Worm (Caenorhabditis elegans): ENCODE data around the gene glb-20.

The glb-20 gene

ce11 chrX:13556066-13556465 is at the start of gene glb-20:
TSS of gene glb-20 (minus strand) at chrX:13556166.
- no peak for TF ChIP-seq ztf-11 (tag; optimal IDR thresholded peaks at IDR 0.05)
- no peak for TF ChIP-seq mep-1 (tag; optimal IDR thresholded peaks at IDR 0.05)
- no peak for TF ChIP-seq M03D4.4 (tag; optimal IDR thresholded peaks at IDR 0.05)
- TF ChIP-seq unc-39 (tag; optimal IDR thresholded peaks at IDR 0.05) = no peak
- no peak for TF ChIP-seq lsy-2 (tag; optimal IDR thresholded peaks at IDR 0.05)
- no peak for TF ChIP-seq nhr-237 (tag; optimal IDR thresholded peaks at IDR 0.05)
- TF ChIP-seq zip-8 (tag; optimal IDR thresholded peaks at IDR 0.05) = no peak
- TF ChIP-seq nhr-76 (tag; optimal IDR thresholded peaks at IDR 0.05) = no peak

ce11 chrX:13604946-13605617 is 49.1 kb upstream of the glb-20 start, which contains the start of gene F54B11.9:
TSS of gene F54B11.9 (plus strand) at chrX:13605567.
- TF ChIP-seq nhr-2 (tag; optimal IDR thresholded peaks at IDR 0.05) (no peak), hlh-1 (tag; optimal IDR thresholded peaks at IDR 0.05) (peak; percentile 27), nhr-12 (tag; optimal IDR thresholded peaks at IDR 0.05) (no peak)

- TF ChIP-seq ces-1 (GFP tag; optimal IDR thresholded peaks at IDR 0.05) (no peak), hlh-1 (tag; optimal IDR thresholded peaks at IDR 0.05) (no peak), ceh-83 (GFP tag; optimal IDR thresholded peaks at IDR 0.05) (no peak), sem-2 (GFP tag; optimal IDR thresholded peaks at IDR 0.05) (no peak), ztf-11 (tag; optimal IDR thresholded peaks at IDR 0.05) (no peak), unc-120 (tag; optimal IDR thresholded peaks at IDR 0.05; ENCODE audit: poor library complexity, severe bottlenecking) (no peak), blmp-1 (tag; optimal IDR thresholded peaks at IDR 0.05) (no peak), ceh-43 (GFP tag; optimal IDR thresholded peaks at IDR 0.05) (no peak), ham-2 (GFP tag; optimal IDR thresholded peaks at IDR 0.05) (no peak), lsy-2 (tag; optimal IDR thresholded peaks at IDR 0.05) (no peak), mep-1 (tag; optimal IDR thresholded peaks at IDR 0.05) (no peak)
Observed at ce11 chrX:13603826-13604225, 47.9 kb upstream of the glb-20 start, which contains the start of gene F54B11.8. TSS of gene F54B11.8 (minus strand) at chrX:13603926.

- TF ChIP-seq M03D4.4 (tag; optimal IDR thresholded peaks at IDR 0.05) = no peak
- TF ChIP-seq ham-2 (GFP tag; optimal IDR thresholded peaks at IDR 0.05) = no peak
- no peak for TF ChIP-seq nhr-237 (tag; optimal IDR thresholded peaks at IDR 0.05)
- no peak for TF ChIP-seq ceh-43 (GFP tag; optimal IDR thresholded peaks at IDR 0.05)
- TF ChIP-seq sem-2 (GFP tag; optimal IDR thresholded peaks at IDR 0.05) = no peak
- TF ChIP-seq lin-13 (tag; optimal IDR thresholded peaks at IDR 0.05) = no peak
- no peak for TF ChIP-seq mab-5 (tag; optimal IDR thresholded peaks at IDR 0.05)
- no peak for TF ChIP-seq unc-62 (GFP tag; optimal IDR thresholded peaks at IDR 0.05)
- TF ChIP-seq snpc-4 (tag; optimal IDR thresholded peaks at IDR 0.05) = no peak
- no peak for TF ChIP-seq ceh-83 (GFP tag; optimal IDR thresholded peaks at IDR 0.05)
- TF ChIP-seq mls-2 (tag; optimal IDR thresholded peaks at IDR 0.05) = no peak
- no peak for TF ChIP-seq cnd-1 (tag; optimal IDR thresholded peaks at IDR 0.05)
- no peak for TF ChIP-seq nhr-28 (tag; optimal IDR thresholded peaks at IDR 0.05)
- TF ChIP-seq tbx-8 (GFP tag; optimal IDR thresholded peaks at IDR 0.05) = no peak
- TF ChIP-seq nhr-76 (tag; optimal IDR thresholded peaks at IDR 0.05) = no peak
Observed at ce11 chrX:13600136-13600535, 44.2 kb upstream of the glb-20 start, which contains the start of gene F54B11.7. TSS of gene F54B11.7 (plus strand) at chrX:13600436.

ce11 chrX:13598021-13598499 is 42.1 kb upstream of the glb-20 start, which contains the start of gene bra-1:
TSS of gene bra-1 (plus strand) at chrX:13598449.
- no peak for TF ChIP-seq blmp-1 (tag; optimal IDR thresholded peaks at IDR 0.05)
- no peak for TF ChIP-seq sem-2 (GFP tag; optimal IDR thresholded peaks at IDR 0.05)
- TF ChIP-seq flh-1 (GFP tag; optimal IDR thresholded peaks at IDR 0.05) = no peak
- peak; percentile 55 for TF ChIP-seq mls-2 (tag; optimal IDR thresholded peaks at IDR 0.05)
- peak; percentile 67 for TF ChIP-seq ztf-11 (tag; optimal IDR thresholded peaks at IDR 0.05)
- TF ChIP-seq nhr-237 (tag; optimal IDR thresholded peaks at IDR 0.05) = no peak
- peak; percentile 78 for TF ChIP-seq mep-1 (tag; optimal IDR thresholded peaks at IDR 0.05)
- TF ChIP-seq unc-62 (GFP tag; optimal IDR thresholded peaks at IDR 0.05) = peak; percentile 47
- no peak for TF ChIP-seq nhr-28 (tag; optimal IDR thresholded peaks at IDR 0.05)
- TF ChIP-seq sptf-1 (tag; optimal IDR thresholded peaks at IDR 0.05) = peak; percentile 66
- no peak for TF ChIP-seq bed-3 (GFP tag; optimal IDR thresholded peaks at IDR 0.05)
- TF ChIP-seq lsy-2 (tag; optimal IDR thresholded peaks at IDR 0.05) = peak; percentile 57
- TF ChIP-seq elt-1 (tag; optimal IDR thresholded peaks at IDR 0.05; ENCODE audit: borderline replicate concordance, insufficient read depth) = no peak
- TF ChIP-seq hlh-1 (tag; optimal IDR thresholded peaks at IDR 0.05) = peak; percentile 81
- no peak for TF ChIP-seq elt-3 (tag; optimal IDR thresholded peaks at IDR 0.05)
- TF ChIP-seq nhr-2 (tag; optimal IDR thresholded peaks at IDR 0.05) = peak; percentile 32
- no peak for TF ChIP-seq ham-2 (GFP tag; optimal IDR thresholded peaks at IDR 0.05)
- TF ChIP-seq pha-4 (tag; optimal IDR thresholded peaks at IDR 0.05) = peak; percentile 37
- TF ChIP-seq mab-5 (tag; optimal IDR thresholded peaks at IDR 0.05) = no peak
- no peak for TF ChIP-seq nhr-76 (tag; optimal IDR thresholded peaks at IDR 0.05)
- TF ChIP-seq lin-13 (tag; optimal IDR thresholded peaks at IDR 0.05) = peak; percentile 53
- peak; percentile 94 for TF ChIP-seq ceh-39 (tag; optimal IDR thresholded peaks at IDR 0.05)
- peak; percentile 74 for TF ChIP-seq ces-1 (GFP tag; optimal IDR thresholded peaks at IDR 0.05)
- TF ChIP-seq lin-32 (GFP tag; optimal IDR thresholded peaks at IDR 0.05) = no peak
- TF ChIP-seq drap-1 (GFP tag; optimal IDR thresholded peaks at IDR 0.05) = peak; percentile 16
- TF ChIP-seq unc-39 (tag; optimal IDR thresholded peaks at IDR 0.05) = no peak
- peak; percentile 80 for TF ChIP-seq cnd-1 (tag; optimal IDR thresholded peaks at IDR 0.05)
- no peak for TF ChIP-seq snpc-4 (tag; optimal IDR thresholded peaks at IDR 0.05)
- peak; percentile 62 for TF ChIP-seq unc-120 (tag; optimal IDR thresholded peaks at IDR 0.05; ENCODE audit: poor library complexity, severe bottlenecking)
- no peak for TF ChIP-seq ceh-83 (GFP tag; optimal IDR thresholded peaks at IDR 0.05)
- no peak for TF ChIP-seq ceh-43 (GFP tag; optimal IDR thresholded peaks at IDR 0.05)
- TF ChIP-seq zip-8 (tag; optimal IDR thresholded peaks at IDR 0.05) = no peak
- no peak for TF ChIP-seq nhr-12 (tag; optimal IDR thresholded peaks at IDR 0.05)
- peak; percentile 11 for TF ChIP-seq M03D4.4 (tag; optimal IDR thresholded peaks at IDR 0.05)
- no peak for TF ChIP-seq tbx-8 (GFP tag; optimal IDR thresholded peaks at IDR 0.05)

Data from whole organism, mixed stage, embryonic.